Worm (Caenorhabditis elegans): ENCODE data around the gene C27H6.9.
A peak's percentile ranks its signal among the peaks of the same experiment; 100 is the strongest.

Gene C27H6.9

ce11 chrV:9983529-9983928 lies 861 bp downstream of the C27H6.9 start (continued):
- TF ChIP-seq cey-2 (tag; optimal IDR thresholded peaks at IDR 0.05; ENCODE audit: borderline replicate concordance, insufficient read depth) (no peak), ceh-20 (GFP tag; IDR thresholded peaks at IDR 0.05) (no peak), mxl-2 (GFP tag; conservative IDR thresholded peaks at IDR 0.05) (no peak), ceh-28 (tag; optimal IDR thresholded peaks at IDR 0.05) (no peak), dmd-9 (GFP tag; IDR thresholded peaks at IDR 0.05) (no peak), D1046.2 (GFP tag; IDR thresholded peaks at IDR 0.05) (no peak), dve-1 (tag; optimal IDR thresholded peaks at IDR 0.05; ENCODE audit: insufficient read depth) (peak; percentile 33), skn-1 (tag; optimal IDR thresholded peaks at IDR 0.05) (no peak), nhr-41 (GFP tag; IDR thresholded peaks at IDR 0.05) (no peak), duxl-1 (tag; optimal IDR thresholded peaks at IDR 0.05; ENCODE audit: poor library complexity) (no peak), fkh-10 (GFP tag; optimal IDR thresholded peaks at IDR 0.05) (no peak), nhr-28 (tag; optimal IDR thresholded peaks at IDR 0.05) (no peak), egl-43 (GFP tag; IDR thresholded peaks at IDR 0.05) (0 out of 2 replicates have a peak, but pooled peaks have one; percentile 20), lir-3 (tag; optimal IDR thresholded peaks at IDR 0.05) (no peak), spr-1 (tag; optimal IDR thresholded peaks at IDR 0.05) (no peak), lin-13 (GFP tag; optimal IDR thresholded peaks at IDR 0.05) (no peak), zip-11 (GFP tag; IDR thresholded peaks at IDR 0.05) (no peak), gei-8 (GFP tag; optimal IDR thresholded peaks at IDR 0.05) (no peak), dpl-1 (GFP tag; optimal IDR thresholded peaks at IDR 0.05) (no peak), pha-4 (GFP tag; IDR thresholded peaks at IDR 0.05) (0 out of 2 replicates have a peak, but pooled peaks have one; percentile 30), pha-4 (tag; optimal IDR thresholded peaks at IDR 0.05) (no peak), hlh-30 (tag; optimal IDR thresholded peaks at IDR 0.05; ENCODE audit: insufficient read depth) (no peak), aha-1 (tag) (peak; percentile 40), zag-1 (tag; optimal IDR thresholded peaks at IDR 0.05) (no peak), R02D3.7 (tag; optimal IDR thresholded peaks at IDR 0.05) (no peak), saeg-2 (GFP tag; IDR thresholded peaks at IDR 0.05) (no peak), mdt-29 (GFP tag; IDR thresholded peaks at IDR 0.05) (peak; percentile 15; the same call in 1 of the 2 replicates), Y105C5A.15 (GFP tag; IDR thresholded peaks at IDR 0.05) (no peak), egl-27 (tag; optimal IDR thresholded peaks at IDR 0.05) (no peak), ceh-32 (tag; optimal IDR thresholded peaks at IDR 0.05; ENCODE audit: poor library complexity) (no peak), lin-29 (GFP tag; IDR thresholded peaks at IDR 0.05) (no peak), aly-2 (tag; optimal IDR thresholded peaks at IDR 0.05) (no peak), madf-9 (GFP tag; conservative IDR thresholded peaks at IDR 0.05) (no peak), Y48G9A.11 (GFP tag; IDR thresholded peaks at IDR 0.05) (no peak), jun-1 (tag; optimal IDR thresholded peaks at IDR 0.05) (no peak), lin-15B (tag; optimal IDR thresholded peaks at IDR 0.05) (no peak), ZK337.2 (GFP tag; IDR thresholded peaks at IDR 0.05) (no peak), lin-38 (GFP tag; IDR thresholded peaks at IDR 0.05) (0 out of 2 replicates have a peak, but pooled peaks have one; percentile 34), ces-1 (GFP tag; optimal IDR thresholded peaks at IDR 0.05) (no peak), set-16 (GFP tag; IDR thresholded peaks at IDR 0.05) (no peak), unc-62 (GFP tag; optimal IDR thresholded peaks at IDR 0.05 in 1 of 2) (no peak), unc-62 (tag; optimal IDR thresholded peaks at IDR 0.05) (no peak), nhr-48 (tag; optimal IDR thresholded peaks at IDR 0.05) (no peak), attf-4 (tag; optimal IDR thresholded peaks at IDR 0.05) (no peak), tra-1 (GFP tag; IDR thresholded peaks at IDR 0.05) (0 out of 2 replicates have a peak, but pooled peaks have one; percentile 57), mes-2 (tag; optimal IDR thresholded peaks at IDR 0.05; ENCODE audit: poor library complexity, severe bottlenecking) (no peak), hlh-11 (tag; optimal IDR thresholded peaks at IDR 0.05) (peak; percentile 22), lim-7 (GFP tag; IDR thresholded peaks at IDR 0.05) (no peak), unc-39 (tag; optimal IDR thresholded peaks at IDR 0.05) (no peak), madf-5 (GFP tag; IDR thresholded peaks at IDR 0.05) (no peak), dmd-8 (GFP tag; IDR thresholded peaks at IDR 0.05) (no peak), unc-130 (GFP tag; optimal IDR thresholded peaks at IDR 0.05) (no peak)

Data from whole organism, L4 larva.